Fruit fly (Drosophila melanogaster) whole organism, embryonic: ENCODE data around the gene Bruce.

Experiments
- Asciz ChIP-seq: fragments of 200-800 bp; sonication (Bioruptor generic); optimal IDR thresholded peaks from 2 replicates; lab custom pipeline; 2017; ENCODE audit warnings: missing biosample characterization, mild to moderate bottlenecking, missing genetic modification characterization, missing genetic modification reagents
- CG11247 ChIP-seq: fragments of 200-800 bp; sonication (Bioruptor generic); IDR thresholded peaks from 2 replicates; pipeline ENCODE4 v1.3.6; 2022; ENCODE audit warnings: missing biosample characterization, missing genetic modification characterization
- CG1233 ChIP-seq: fragments of 200-800 bp; sonication (Bioruptor generic); optimal IDR thresholded peaks from 4 replicates; lab custom pipeline; 2018; ENCODE audit warnings: missing biosample characterization, mild to moderate bottlenecking, missing genetic modification characterization
- CG14667 ChIP-seq: fragments of 200-800 bp; sonication (Bioruptor generic); IDR thresholded peaks from 2 replicates; pipeline ENCODE4 v1.3.6; 2022; ENCODE audit warnings: missing biosample characterization, missing genetic modification characterization
- CG14710 ChIP-seq: fragments of 200-800 bp; sonication (Bioruptor generic); optimal IDR thresholded peaks from 3 replicates; lab custom pipeline; 2019; ENCODE audit warnings: missing biosample characterization, mild to moderate bottlenecking, missing genetic modification characterization, moderate library complexity
- CG17359 ChIP-seq: fragments of 200-800 bp; sonication (Bioruptor generic); optimal IDR thresholded peaks from 3 replicates; lab custom pipeline; 2018; ENCODE audit warnings: missing biosample characterization, mild to moderate bottlenecking, missing genetic modification characterization, moderate library complexity
- CG17385 ChIP-seq: fragments of 200-800 bp; sonication (Bioruptor generic); optimal IDR thresholded peaks from 3 replicates; lab custom pipeline; 2018; ENCODE audit warnings: missing biosample characterization, mild to moderate bottlenecking, missing genetic modification characterization
- CG17568 ChIP-seq: fragments of 200-800 bp; sonication (Bioruptor generic); optimal IDR thresholded peaks from 2 replicates; lab custom pipeline; 2018; ENCODE audit warnings: missing biosample characterization, mild to moderate bottlenecking, missing genetic modification characterization, moderate library complexity
- CG2199 ChIP-seq: fragments of 200-800 bp; sonication (Bioruptor generic); IDR thresholded peaks from 3 replicates; pipeline ENCODE4 v1.3.6; 2022; ENCODE audit warnings: missing biosample characterization, missing genetic modification characterization
- CG2678 ChIP-seq: fragments of 200-800 bp; sonication (Bioruptor generic); optimal IDR thresholded peaks from 3 replicates; lab custom pipeline; 2019; ENCODE audit warnings: missing biosample characterization, mild to moderate bottlenecking, missing genetic modification characterization, moderate library complexity
- CG30020 ChIP-seq: fragments of 200-800 bp; optimal IDR thresholded peaks from 2 replicates; lab custom pipeline; 2019; ENCODE audit warnings: missing biosample characterization, mild to moderate bottlenecking, missing genetic modification characterization, moderate library complexity
- CG30431 ChIP-seq: fragments of 200-800 bp; sonication (Bioruptor generic); optimal IDR thresholded peaks from 2 replicates; lab custom pipeline; 2017; ENCODE audit warnings: missing biosample characterization, missing genetic modification characterization
- CG31388 ChIP-seq: fragments of 200-800 bp; sonication (Bioruptor generic); optimal IDR thresholded peaks from 2 replicates; lab custom pipeline; 2016; ENCODE audit warnings: missing biosample characterization, missing genetic modification characterization
- CG33557 ChIP-seq: fragments of 200-800 bp; sonication (Bioruptor generic); optimal IDR thresholded peaks from 2 replicates; lab custom pipeline; 2019; ENCODE audit warnings: missing biosample characterization, mild to moderate bottlenecking, missing genetic modification characterization, moderate library complexity
- CG3407 ChIP-seq: fragments of 200-800 bp; sonication (Bioruptor generic); optimal IDR thresholded peaks from 2 replicates; lab custom pipeline; 2018; ENCODE audit warnings: missing biosample characterization, mild to moderate bottlenecking, missing genetic modification characterization
- CG34422 ChIP-seq: fragments of 200-800 bp; sonication (Bioruptor generic); IDR thresholded peaks from 3 replicates; pipeline ENCODE4 v1.3.6; 2022; ENCODE audit warnings: missing biosample characterization, missing genetic modification characterization
- CG4282 ChIP-seq: fragments of 200-800 bp; sonication (Bioruptor generic); optimal IDR thresholded peaks from 2 replicates; lab custom pipeline; 2016; ENCODE audit warnings: missing biosample characterization, missing genetic modification characterization
- CG4328 ChIP-seq: fragments of 200-800 bp; sonication (Bioruptor generic); optimal IDR thresholded peaks from 3 replicates; lab custom pipeline; 2017; ENCODE audit warnings: missing biosample characterization, missing genetic modification reagents, missing genetic modification characterization
- CG6272 ChIP-seq: fragments of 200-800 bp; sonication (Bioruptor generic); IDR thresholded peaks from 2 replicates; pipeline ENCODE4 v1.3.6; 2022; ENCODE audit warnings: missing biosample characterization, missing genetic modification characterization
- CG7556 ChIP-seq: fragments of 200-800 bp; sonication (Bioruptor generic); optimal IDR thresholded peaks from 2 replicates; lab custom pipeline; 2017; ENCODE audit warnings: missing biosample characterization, mild to moderate bottlenecking, missing genetic modification characterization
- CG7839 ChIP-seq: fragments of 200-800 bp; sonication (Bioruptor generic); optimal IDR thresholded peaks from 3 replicates; lab custom pipeline; 2018; ENCODE audit warnings: missing biosample characterization, mild to moderate bottlenecking, missing genetic modification characterization, moderate library complexity
- CoRest ChIP-seq: fragments of 200-800 bp; sonication (Bioruptor generic); optimal IDR thresholded peaks from 3 replicates; lab custom pipeline; 2018; ENCODE audit warnings: missing biosample characterization, mild to moderate bottlenecking, missing genetic modification characterization, moderate library complexity
- Dp ChIP-seq: fragments of 200-800 bp; sonication (Bioruptor generic); optimal IDR thresholded peaks from 2 replicates; lab custom pipeline; 2018; ENCODE audit warnings: missing biosample characterization, mild to moderate bottlenecking, missing genetic modification characterization, moderate library complexity
- E2f1 ChIP-seq: fragments of 200-800 bp; sonication (Bioruptor generic); IDR thresholded peaks from 2 replicates; pipeline ENCODE4 v1.3.6; 2022; ENCODE audit warnings: missing biosample characterization, missing genetic modification characterization
- Gug ChIP-seq: fragments of 200-800 bp; sonication (Bioruptor generic); IDR thresholded peaks from 4 replicates; pipeline ENCODE4 v1.3.6; 2022; ENCODE audit warnings: missing biosample characterization, missing genetic modification characterization
- Hey ChIP-seq: fragments of 200-800 bp; sonication (Bioruptor generic); optimal IDR thresholded peaks from 3 replicates; lab custom pipeline; 2018; ENCODE audit warnings: missing biosample characterization, mild to moderate bottlenecking, missing genetic modification characterization
- Hr3 ChIP-seq: fragments of 200-800 bp; sonication (Bioruptor generic); optimal IDR thresholded peaks from 3 replicates; lab custom pipeline; 2016; ENCODE audit warnings: missing biosample characterization, missing genetic modification characterization
- Lhr ChIP-seq: fragments of 200-800 bp; sonication (Bioruptor generic); optimal IDR thresholded peaks from 3 replicates; lab custom pipeline; 2017; ENCODE audit warnings: mild to moderate bottlenecking, missing biosample characterization, missing genetic modification reagents, missing genetic modification characterization
- Lpt ChIP-seq: fragments of >200 bp; optimal IDR thresholded peaks from 2 replicates; lab custom pipeline; 2018; ENCODE audit warnings: missing biosample characterization, missing genetic modification characterization
- MBD-R2 ChIP-seq: fragments of 200-800 bp; sonication (Bioruptor generic); IDR thresholded peaks from 2 replicates; pipeline ENCODE4 v1.3.6; 2022; ENCODE audit warnings: missing biosample characterization, missing genetic modification characterization
- Myb ChIP-seq: fragments of 200-800 bp; sonication (Bioruptor generic); optimal IDR thresholded peaks from 2 replicates; lab custom pipeline; 2016; ENCODE audit warnings: missing biosample characterization, missing genetic modification characterization
- Rx ChIP-seq: fragments of 200-800 bp; sonication (Bioruptor generic); IDR thresholded peaks from 2 replicates; pipeline ENCODE4 v1.3.6; 2022; ENCODE audit warnings: missing biosample characterization, missing genetic modification characterization
- bowl ChIP-seq: fragments of 200-800 bp; sonication (Bioruptor generic); IDR thresholded peaks from 2 replicates; pipeline ENCODE4 v1.3.6; 2022; ENCODE audit warnings: missing biosample characterization, missing genetic modification characterization
- cad ChIP-seq: fragments of >200 bp; optimal IDR thresholded peaks from 2 replicates; lab custom pipeline; 2017; ENCODE audit warnings: missing biosample characterization, missing genetic modification characterization
- cg ChIP-seq: fragments of 200-800 bp; sonication (Bioruptor generic); optimal IDR thresholded peaks from 3 replicates; lab custom pipeline; 2019; ENCODE audit warnings: missing biosample characterization, mild to moderate bottlenecking, missing genetic modification characterization, moderate library complexity
- chm ChIP-seq: fragments of 200-800 bp; sonication (Bioruptor generic); IDR thresholded peaks from 2 replicates; pipeline ENCODE4 v1.3.6; 2022; ENCODE audit warnings: missing biosample characterization, missing genetic modification characterization
- dmrt11E ChIP-seq: fragments of 200-800 bp; sonication (Bioruptor generic); optimal IDR thresholded peaks from 3 replicates; lab custom pipeline; 2018; ENCODE audit warnings: missing biosample characterization, mild to moderate bottlenecking, missing genetic modification characterization, moderate library complexity
- eve ChIP-seq, 2 experiments: fragments of >200 bp; optimal IDR thresholded peaks; 2 replicates each; lab custom pipeline; 2017; ENCODE audit warnings: missing biosample characterization in 2 of 2, missing genetic modification characterization in 2 of 2
- fd96Cb ChIP-seq: fragments of 200-800 bp; sonication (Bioruptor generic); optimal IDR thresholded peaks from 2 replicates; lab custom pipeline; 2018; ENCODE audit warnings: missing biosample characterization, mild to moderate bottlenecking, missing genetic modification characterization, moderate library complexity
- gfzf ChIP-seq: fragments of 200-800 bp; sonication (Bioruptor generic); optimal IDR thresholded peaks from 2 replicates; lab custom pipeline; 2016; ENCODE audit warnings: missing biosample characterization, mild to moderate bottlenecking, missing genetic modification characterization, moderate library complexity
- gsb-n ChIP-seq: fragments of 200-800 bp; sonication (Bioruptor generic); optimal IDR thresholded peaks from 3 replicates; lab custom pipeline; 2018; ENCODE audit warnings: missing biosample characterization, mild to moderate bottlenecking, missing genetic modification characterization
- lola ChIP-seq, 3 experiments: fragments of >200 bp in 2 of 3; fragments of 200-800 bp in 1 of 3; sonication (Bioruptor generic) in 1 of 3; optimal IDR thresholded peaks; 2 replicates each; lab custom pipeline; 2017 to 2019; ENCODE audit warnings: missing biosample characterization in 3 of 3, missing genetic modification characterization in 3 of 3, mild to moderate bottlenecking in 1 of 3, moderate library complexity in 1 of 3
- otp ChIP-seq: fragments of 200-800 bp; sonication (Bioruptor generic); IDR thresholded peaks from 3 replicates; pipeline ENCODE4, ENCODE4 v1.3.6; 2022; ENCODE audit warnings: missing biosample characterization, missing genetic modification characterization
- pho ChIP-seq: fragments of 200-800 bp; sonication (Bioruptor generic); optimal IDR thresholded peaks from 2 replicates; lab custom pipeline; 2016; ENCODE audit warnings: missing biosample characterization, missing genetic modification characterization
- pzg ChIP-seq: fragments of 200-800 bp; sonication (Bioruptor generic); optimal IDR thresholded peaks from 3 replicates; lab custom pipeline; 2018; ENCODE audit warnings: missing biosample characterization, mild to moderate bottlenecking, missing genetic modification characterization, moderate library complexity
- ro ChIP-seq: fragments of 200-800 bp; sonication (Bioruptor generic); IDR thresholded peaks from 2 replicates; pipeline ENCODE4 v1.3.6; 2022; ENCODE audit warnings: missing biosample characterization, missing genetic modification characterization
- sc ChIP-seq, 3 experiments: fragments of >200 bp in 2 of 3; fragments of 200-800 bp in 1 of 3; sonication (Bioruptor generic) in 1 of 3; optimal IDR thresholded peaks; 2 replicates in 2 of 3; 3 replicates in 1 of 3; lab custom pipeline; 2017; ENCODE audit warnings: mild to moderate bottlenecking in 1 of 3, missing biosample characterization in 1 of 3, missing genetic modification characterization in 1 of 3, missing genetic modification reagents in 1 of 3
- sisA ChIP-seq: fragments of 200-800 bp; sonication (Bioruptor generic); IDR thresholded peaks from 2 replicates; pipeline ENCODE4 v1.3.6; 2022; ENCODE audit warnings: missing biosample characterization, missing genetic modification characterization
- slbo ChIP-seq: fragments of 200-800 bp; sonication (Bioruptor generic); IDR thresholded peaks from 2 replicates; pipeline ENCODE4 v1.3.6; 2022; ENCODE audit warnings: missing biosample characterization, missing genetic modification characterization
- stc ChIP-seq: fragments of 200-800 bp; sonication (Bioruptor generic); IDR thresholded peaks from 2 replicates; pipeline ENCODE4 v1.3.6; 2022; ENCODE audit warnings: missing biosample characterization, missing genetic modification characterization
- tap ChIP-seq: fragments of 200-800 bp; optimal IDR thresholded peaks from 3 replicates; lab custom pipeline; 2019; ENCODE audit warnings: missing biosample characterization, mild to moderate bottlenecking, missing genetic modification characterization, moderate library complexity
- twi ChIP-seq: fragments of 200-800 bp; optimal IDR thresholded peaks from 2 replicates; lab custom pipeline; 2019; ENCODE audit warnings: missing biosample characterization, mild to moderate bottlenecking, missing genetic modification characterization, moderate library complexity

Gene Bruce

DNA sequence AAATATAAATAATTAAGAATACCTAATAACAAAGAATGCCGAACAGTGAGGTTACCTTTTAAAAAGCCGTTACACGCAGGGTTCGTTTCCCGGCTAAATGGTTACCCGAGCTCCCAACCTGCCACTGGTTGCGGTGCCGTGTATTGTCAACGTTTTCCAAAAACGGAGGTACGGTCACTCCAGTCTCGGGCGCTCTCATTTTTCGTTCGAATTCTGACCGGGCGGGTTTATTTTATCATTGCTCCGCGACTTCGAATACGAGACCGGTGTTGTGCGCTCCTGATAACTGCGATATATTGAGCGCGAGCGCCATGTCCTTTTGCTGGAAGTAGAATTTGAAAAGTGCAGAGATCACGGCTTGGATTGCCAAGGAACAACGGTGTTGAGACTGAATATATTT is 18.8 kb upstream of the Bruce start, which contains the start of gene jumu (continued):
- no peak for TF ChIP-seq Asciz (GFP tag; lab: Kevin White, UChicago)
- TF ChIP-seq CG1233 (GFP tag; lab: Kevin White, UChicago), result no peak
- TF ChIP-seq Rx (GFP tag; lab: Robert Waterston, UW), result no peak
- no peak for TF ChIP-seq CG7556
- no peak for TF ChIP-seq CG4328 (GFP tag; lab: Kevin White, UChicago)
- TF ChIP-seq sc (optimal IDR thresholded peaks at IDR 0.05; lab: Kevin White, UChicago), result no peak
- TF ChIP-seq sc (GFP tag; optimal IDR thresholded peaks at IDR 0.05; lab: Kevin White, UChicago), result no peak
- TF ChIP-seq MBD-R2 (GFP tag; lab: Robert Waterston, UW), result no peak
- TF ChIP-seq CG34422 (GFP tag; lab: Robert Waterston, UW), result no peak
- TF ChIP-seq CG30020, result no peak
- TF ChIP-seq CG2199, result no peak
- TF ChIP-seq twi, result no peak
- TF ChIP-seq chm (GFP tag; lab: Robert Waterston, UW), result no peak
- no peak for TF ChIP-seq CG33557 (GFP tag; lab: Kevin White, UChicago)
- TF ChIP-seq otp, result no peak
- TF ChIP-seq Hey, result no peak
- TF ChIP-seq CG11247 (GFP tag; lab: Robert Waterston, UW), result no peak
- no peak for TF ChIP-seq tap (tag; lab: Kevin White, UChicago)
- TF ChIP-seq ro (GFP tag; lab: Robert Waterston, UW), result no peak
- TF ChIP-seq fd96Cb (tag; lab: Kevin White, UChicago), result no peak
- TF ChIP-seq dmrt11E, result no peak
- TF ChIP-seq CG2678, result no peak
- TF ChIP-seq E2f1 (GFP tag; lab: Robert Waterston, UW), result no peak
- peak; percentile 80 for TF ChIP-seq CoRest (tag; lab: Kevin White, UChicago)
- TF ChIP-seq stc, result no peak
- TF ChIP-seq Hr3 (GFP tag; lab: Kevin White, UChicago), result peak; percentile 18
- no peak for TF ChIP-seq cad (GFP tag; lab: Kevin White, UChicago)
- no peak for TF ChIP-seq eve (GFP tag; optimal IDR thresholded peaks at IDR 0.05; lab: Kevin White, UChicago)
- TF ChIP-seq CG31388 (GFP tag; lab: Kevin White, UChicago), result no peak
- TF ChIP-seq CG7839 (tag; lab: Kevin White, UChicago), result peak; percentile 22
- TF ChIP-seq CG17568 (GFP tag; lab: Kevin White, UChicago), result no peak
- no peak for TF ChIP-seq bowl (GFP tag; lab: Robert Waterston, UW)
- no peak for TF ChIP-seq CG30431 (GFP tag; lab: Kevin White, UChicago)
- TF ChIP-seq sisA, result no peak
- peak; percentile 98 for TF ChIP-seq gfzf (GFP tag; lab: Kevin White, UChicago)
- peak; percentile 58 for TF ChIP-seq CG17385
- no peak for TF ChIP-seq CG14667 (GFP tag; lab: Robert Waterston, UW)
- TF ChIP-seq Myb (GFP tag; lab: Kevin White, UChicago), result peak; percentile 100
- TF ChIP-seq Lpt (GFP tag; lab: Kevin White, UChicago), result no peak
- peak; percentile 92 for TF ChIP-seq Dp (GFP tag; lab: Kevin White, UChicago)
- TF ChIP-seq CG6272 (GFP tag; lab: Robert Waterston, UW), result no peak
- TF ChIP-seq CG17359, result no peak
- peak; percentile 97 for TF ChIP-seq pzg
- no peak for TF ChIP-seq CG3407 (GFP tag; lab: Kevin White, UChicago)
- peak; percentile 84 for TF ChIP-seq CG14710 (tag; lab: Kevin White, UChicago)
- no peak for TF ChIP-seq Gug (GFP tag; lab: Robert Waterston, UW)
- peak; percentile 96 for TF ChIP-seq Lhr (GFP tag; lab: Kevin White, UChicago)
- TF ChIP-seq slbo (GFP tag; lab: Robert Waterston, UW), result no peak
- peak; percentile 13 for TF ChIP-seq CG4282 (GFP tag; lab: Kevin White, UChicago)
- no peak for TF ChIP-seq lola (GFP tag; optimal IDR thresholded peaks at IDR 0.05; lab: Kevin White, UChicago)
- TF ChIP-seq gsb-n, result peak; percentile 10
- no peak for TF ChIP-seq cg (GFP tag; lab: Kevin White, UChicago)
- TF ChIP-seq pho (GFP tag; lab: Kevin White, UChicago), result peak; percentile 17
